Worm (Caenorhabditis elegans) whole organism, young adult: ENCODE data around the gene ppk-2.

ENCODE experiments used
- B0261.1 ChIP-seq: sonication (generic microtip); optimal IDR thresholded peaks from 2 replicates; lab custom pipeline; 2016; ENCODE audit warnings: mild to moderate bottlenecking, missing genetic modification characterization, moderate library complexity, missing compliant biosample characterization
- F33H1.4 ChIP-seq: fragments of 200-800 bp; sonication (Bioruptor generic); IDR thresholded peaks from 2 replicates; pipeline ENCODE4 v1.3.6; 2022; ENCODE audit warnings: missing genetic modification reagents, missing genetic modification characterization, missing compliant biosample characterization
- ama-1 ChIP-seq, 3 experiments: fragments of 150-350 bp in 1 of 3; sonication (generic microtip) in 2 of 3; optimal IDR thresholded peaks; 2 replicates each; lab custom pipeline; 2014 to 2018; ENCODE audit warnings: missing biosample characterization in 2 of 3, missing genetic modification characterization in 2 of 3, missing genetic modification reagents in 2 of 3
- lin-35 ChIP-seq, 3 experiments: fragments of 150-350 bp in 2 of 3; sonication (generic microtip) in 1 of 3; optimal IDR thresholded peaks; 2 replicates each; lab custom pipeline; 2014 to 2018; ENCODE audit warnings: missing biosample characterization in 3 of 3, missing genetic modification characterization in 3 of 3, missing genetic modification reagents in 3 of 3
- lin-40 ChIP-seq: sonication (generic microtip); optimal IDR thresholded peaks from 2 replicates; lab custom pipeline; 2016; ENCODE audit warnings: missing genetic modification characterization, mild to moderate bottlenecking, missing compliant biosample characterization, missing genotype, missing genetic modification reagents
- nfya-2 ChIP-seq: fragments of 200-800 bp; sonication (Bioruptor generic); IDR thresholded peaks from 2 replicates; pipeline ENCODE4 v1.3.6; 2022; ENCODE audit warnings: missing genetic modification reagents, missing genetic modification characterization, missing compliant biosample characterization
- nhr-179 ChIP-seq: sonication (generic microtip); optimal IDR thresholded peaks from 2 replicates; lab custom pipeline; 2016; ENCODE audit warnings: mild to moderate bottlenecking, missing genetic modification characterization, missing compliant biosample characterization
- repo-1 ChIP-seq: sonication (generic microtip); optimal IDR thresholded peaks from 2 replicates; lab custom pipeline; 2017; ENCODE audit warnings: mild to moderate bottlenecking, missing genetic modification characterization, missing compliant biosample characterization
- snpc-4 ChIP-seq, 5 experiments: fragments of 150-350 bp in 1 of 5; sonication (generic microtip) in 4 of 5; optimal IDR thresholded peaks; 2 replicates each; lab custom pipeline; 2014 to 2018; ENCODE audit warnings: missing genetic modification characterization in 5 of 5, missing biosample characterization in 3 of 5, antibody characterized with exemption in 2 of 5, mild to moderate bottlenecking in 2 of 5, missing compliant biosample characterization in 2 of 5, missing genotype in 2 of 5, moderate library complexity in 2 of 5, missing genetic modification reagents in 1 of 5
- unc-130 ChIP-seq: sonication (generic microtip); optimal IDR thresholded peaks from 2 replicates; lab custom pipeline; 2016; ENCODE audit warnings: missing genetic modification reagents, missing genetic modification characterization, missing compliant biosample characterization
- zfh-2 ChIP-seq: fragments of 200-800 bp; sonication (Bioruptor generic); conservative IDR thresholded peaks from 2 replicates; pipeline ENCODE4 v1.3.6; 2022; ENCODE audit warnings: missing genetic modification reagents, missing genetic modification characterization, missing compliant biosample characterization

- TF ChIP-seq F33H1.4 (GFP tag; lab: Robert Waterston, UW) (peak; percentile 96), nhr-179 (tag; lab: Kevin White, UChicago) (no peak), unc-130 (GFP tag; lab: Kevin White, UChicago) (no peak), snpc-4 (GFP tag; optimal IDR thresholded peaks at IDR 0.05; lab: Kevin White, UChicago) (no peak), snpc-4 (tag; optimal IDR thresholded peaks at IDR 0.05; lab: Kevin White, UChicago) (no peak), nfya-2 (GFP tag; lab: Robert Waterston, UW) (no peak), lin-35 (GFP tag; optimal IDR thresholded peaks at IDR 0.05; lab: Kevin White, UChicago) (no peak), B0261.1 (no peak), repo-1 (no peak), zfh-2 (no peak), lin-40 (no peak), ama-1 (optimal IDR thresholded peaks at IDR 0.05; lab: Kevin White, UChicago) (no peak), ama-1 (GFP tag; optimal IDR thresholded peaks at IDR 0.05; lab: Kevin White, UChicago) (no peak)
These were observed at the start of gene ppk-2 for ce11 chrIII:2101895-2102345.
